Fruit fly (Drosophila melanogaster) whole organism, prepupa: ENCODE measurements around the gene CG14414.

Source experiments
- CG10631 ChIP-seq: fragments of 200-800 bp; sonication (Bioruptor generic); optimal IDR thresholded peaks from 2 replicates; lab custom pipeline; 2016; ENCODE audit warnings: missing biosample characterization, missing genetic modification characterization
- CG11294 ChIP-seq: fragments of 200-800 bp; sonication (Bioruptor generic); IDR thresholded peaks from 2 replicates; pipeline ENCODE4 v1.3.6; 2022; ENCODE audit warnings: missing biosample characterization, missing genetic modification characterization
- CG11762 ChIP-seq: fragments of 200-800 bp; sonication (Bioruptor generic); optimal IDR thresholded peaks from 3 replicates; lab custom pipeline; 2016; ENCODE audit warnings: missing biosample characterization, missing genetic modification characterization; ENCODE audit not compliant: insufficient read depth
- CG15336 ChIP-seq: fragments of 200-800 bp; sonication (Bioruptor generic); IDR thresholded peaks from 2 replicates; pipeline ENCODE4 v1.3.6; 2022; ENCODE audit warnings: missing biosample characterization, missing genetic modification characterization
- CG1621 ChIP-seq: fragments of 200-800 bp; sonication (Bioruptor generic); optimal IDR thresholded peaks from 3 replicates; lab custom pipeline; 2018; ENCODE audit warnings: missing biosample characterization, mild to moderate bottlenecking, missing genetic modification characterization
- CG16779 ChIP-seq: fragments of 200-800 bp; sonication (Bioruptor generic); optimal IDR thresholded peaks from 3 replicates; lab custom pipeline; 2017; ENCODE audit warnings: missing biosample characterization, mild to moderate bottlenecking, missing genetic modification characterization
- CG3032 ChIP-seq: fragments of 200-800 bp; optimal IDR thresholded peaks from 2 replicates; lab custom pipeline; 2019; ENCODE audit warnings: missing biosample characterization, mild to moderate bottlenecking, missing genetic modification characterization, moderate library complexity
- CG31627 ChIP-seq: fragments of 200-800 bp; sonication (Bioruptor generic); optimal IDR thresholded peaks from 3 replicates; lab custom pipeline; 2016; ENCODE audit warnings: missing biosample characterization, missing genetic modification characterization
- CG32006 ChIP-seq: fragments of 200-800 bp; sonication (Bioruptor generic); optimal IDR thresholded peaks from 3 replicates; lab custom pipeline; 2017; ENCODE audit warnings: missing biosample characterization, mild to moderate bottlenecking, missing genetic modification characterization
- CG34406 ChIP-seq: fragments of 200-800 bp; sonication (Bioruptor generic); optimal IDR thresholded peaks from 3 replicates; lab custom pipeline; 2016; ENCODE audit warnings: missing biosample characterization, missing genetic modification characterization
- CG3919 ChIP-seq: fragments of 200-800 bp; sonication (Bioruptor generic); optimal IDR thresholded peaks from 3 replicates; lab custom pipeline; 2016; ENCODE audit warnings: missing biosample characterization, missing genetic modification characterization
- CG6163 ChIP-seq: fragments of 200-800 bp; sonication (Bioruptor generic); IDR thresholded peaks from 3 replicates; pipeline ENCODE4 v1.3.6; 2022; ENCODE audit warnings: missing biosample characterization, missing genetic modification characterization
- CG6792 ChIP-seq: fragments of 200-800 bp; sonication (Bioruptor generic); optimal IDR thresholded peaks from 3 replicates; lab custom pipeline; 2016; ENCODE audit warnings: missing biosample characterization, missing genetic modification characterization
- Eip75B ChIP-seq: fragments of 200-800 bp; sonication (Bioruptor generic); optimal IDR thresholded peaks from 3 replicates; lab custom pipeline; 2016; ENCODE audit warnings: missing biosample characterization, missing genetic modification characterization
- Eip78C ChIP-seq: fragments of 200-800 bp; sonication (Bioruptor generic); peaks from one replicate; lab custom pipeline; 2016; ENCODE audit warnings: missing biosample characterization, missing genetic modification characterization
- Eip93F ChIP-seq: fragments of 200-800 bp; sonication (Bioruptor generic); optimal IDR thresholded peaks from 2 replicates; lab custom pipeline; 2016; ENCODE audit warnings: missing biosample characterization, mild to moderate bottlenecking, missing genetic modification characterization
- Ets21C ChIP-seq: fragments of 200-800 bp; sonication (Bioruptor generic); optimal IDR thresholded peaks from 3 replicates; lab custom pipeline; 2016; ENCODE audit warnings: missing biosample characterization, missing genetic modification characterization
- Ets96B ChIP-seq: fragments of 200-800 bp; optimal IDR thresholded peaks from 2 replicates; lab custom pipeline; 2019; ENCODE audit warnings: missing biosample characterization, mild to moderate bottlenecking, missing genetic modification characterization, moderate library complexity
- Hr39 ChIP-seq: fragments of 200-800 bp; sonication (Bioruptor generic); optimal IDR thresholded peaks from 2 replicates; lab custom pipeline; 2016; ENCODE audit warnings: missing biosample characterization, missing genetic modification characterization
- Lpt ChIP-seq: fragments of 200-800 bp; sonication (Bioruptor generic); optimal IDR thresholded peaks from 3 replicates; lab custom pipeline; 2016; ENCODE audit warnings: missing biosample characterization, missing genetic modification characterization
- Met ChIP-seq: fragments of 200-800 bp; sonication (Bioruptor generic); optimal IDR thresholded peaks from 3 replicates; lab custom pipeline; 2016; ENCODE audit warnings: missing biosample characterization, missing genetic modification characterization
- OdsH ChIP-seq: fragments of 200-800 bp; sonication (Bioruptor generic); optimal IDR thresholded peaks from 3 replicates; lab custom pipeline; 2016; ENCODE audit warnings: missing biosample characterization, missing genetic modification characterization
- Smox ChIP-seq: fragments of 200-800 bp; sonication (Bioruptor generic); optimal IDR thresholded peaks from 3 replicates; lab custom pipeline; 2016; ENCODE audit warnings: missing biosample characterization, missing genetic modification characterization
- Sox102F ChIP-seq: fragments of 200-800 bp; sonication (Bioruptor generic); optimal IDR thresholded peaks from 2 replicates; lab custom pipeline; 2016; ENCODE audit warnings: missing biosample characterization, mild to moderate bottlenecking, missing genetic modification characterization
- Sox14 ChIP-seq: fragments of 200-800 bp; sonication (Bioruptor generic); optimal IDR thresholded peaks from 3 replicates; lab custom pipeline; 2016; ENCODE audit warnings: missing biosample characterization, missing genetic modification characterization
- Sox15 ChIP-seq: fragments of 200-800 bp; sonication (Bioruptor generic); optimal IDR thresholded peaks from 3 replicates; lab custom pipeline; 2016; ENCODE audit warnings: missing biosample characterization, missing genetic modification characterization
- cyc ChIP-seq: fragments of 200-800 bp; sonication (Bioruptor generic); optimal IDR thresholded peaks from 3 replicates; lab custom pipeline; 2016; ENCODE audit warnings: missing biosample characterization, missing genetic modification characterization
- dac ChIP-seq: fragments of 200-800 bp; sonication (Bioruptor generic); optimal IDR thresholded peaks from 2 replicates; lab custom pipeline; 2017; ENCODE audit warnings: missing biosample characterization, mild to moderate bottlenecking, missing genetic modification characterization
- eg ChIP-seq: fragments of 200-800 bp; sonication (Bioruptor generic); IDR thresholded peaks from 3 replicates; pipeline ENCODE4 v1.3.6; 2022; ENCODE audit warnings: missing biosample characterization, missing genetic modification characterization
- esn ChIP-seq: fragments of 200-800 bp; sonication (Bioruptor generic); optimal IDR thresholded peaks from 2 replicates; lab custom pipeline; 2016; ENCODE audit warnings: missing biosample characterization, mild to moderate bottlenecking, missing genetic modification characterization, moderate library complexity
- fd59A ChIP-seq: fragments of 200-800 bp; sonication (Bioruptor generic); optimal IDR thresholded peaks from 2 replicates; lab custom pipeline; 2017; ENCODE audit warnings: missing biosample characterization, mild to moderate bottlenecking, missing genetic modification characterization, missing genetic modification reagents
- fd85E ChIP-seq: fragments of 200-800 bp; sonication (Bioruptor generic); optimal IDR thresholded peaks from 3 replicates; lab custom pipeline; 2016; ENCODE audit warnings: missing biosample characterization, missing genetic modification characterization
- lz ChIP-seq: fragments of 200-800 bp; sonication (Bioruptor generic); optimal IDR thresholded peaks from 3 replicates; lab custom pipeline; 2016; ENCODE audit warnings: missing biosample characterization, missing genetic modification characterization
- net ChIP-seq: fragments of 200-800 bp; sonication (Bioruptor generic); optimal IDR thresholded peaks from 3 replicates; lab custom pipeline; 2016; ENCODE audit warnings: missing biosample characterization, missing genetic modification characterization
- pdm3 ChIP-seq: fragments of 200-800 bp; sonication (Bioruptor generic); optimal IDR thresholded peaks from 3 replicates; lab custom pipeline; 2016; ENCODE audit warnings: missing biosample characterization, missing genetic modification characterization
- spab ChIP-seq: fragments of 200-800 bp; sonication (Bioruptor generic); optimal IDR thresholded peaks from 2 replicates; lab custom pipeline; 2017; ENCODE audit warnings: missing biosample characterization, mild to moderate bottlenecking, missing genetic modification characterization, missing genetic modification reagents
- svp ChIP-seq: fragments of 200-800 bp; sonication (Bioruptor generic); peaks from one replicate; lab custom pipeline; 2016; ENCODE audit warnings: missing biosample characterization, missing genetic modification characterization
- topi ChIP-seq: fragments of 200-800 bp; sonication (Bioruptor generic); optimal IDR thresholded peaks from 3 replicates; lab custom pipeline; 2016; ENCODE audit warnings: missing biosample characterization, missing genetic modification characterization

The CG14414 gene

dm6 chrX:14588996-14589621, 8.7 kb downstream of the CG14414 start:
- TF ChIP-seq dac (GFP tag; lab: Kevin White, UChicago) (no peak), Ets96B (no peak), cyc (GFP tag; lab: Kevin White, UChicago) (no peak), Eip93F (no peak), svp (GFP tag; lab: Kevin White, UChicago) (peak; percentile 18), CG15336 (GFP tag; lab: Robert Waterston, UW) (0 out of 2 replicates have a peak, but pooled peaks have one; percentile 18), CG11294 (GFP tag; lab: Robert Waterston, UW) (no peak), topi (GFP tag; lab: Kevin White, UChicago) (no peak)
- TF ChIP-seq, all 60 proteins: peak for 2

DNA sequence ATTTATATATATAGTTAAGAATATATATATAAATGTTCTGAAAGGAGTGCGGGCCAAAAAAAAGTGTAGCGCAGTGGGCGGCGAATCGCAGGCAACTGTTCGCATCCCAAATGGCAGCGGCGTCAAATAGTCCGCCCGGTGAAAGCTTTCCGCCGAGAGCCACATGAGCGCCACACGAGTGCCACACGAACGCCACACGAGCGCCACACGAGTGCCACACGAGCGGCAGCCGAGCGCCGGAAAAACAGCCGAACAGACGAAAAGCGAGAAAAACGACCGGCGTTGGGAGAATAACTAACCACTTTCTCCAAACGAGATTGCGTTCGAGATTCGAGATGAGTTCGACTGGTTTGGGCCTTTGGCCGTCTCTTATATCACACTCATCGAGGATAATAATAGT, 11.1 kb downstream of the CG14414 start:
- TF ChIP-seq net (GFP tag; lab: Kevin White, UChicago) (no peak), CG6163 (GFP tag; lab: Robert Waterston, UW) (0 out of 3 replicates have a peak, but pooled peaks have one; percentile 17), CG3032 (tag; lab: Kevin White, UChicago) (no peak), Eip75B (no peak)

DNA sequence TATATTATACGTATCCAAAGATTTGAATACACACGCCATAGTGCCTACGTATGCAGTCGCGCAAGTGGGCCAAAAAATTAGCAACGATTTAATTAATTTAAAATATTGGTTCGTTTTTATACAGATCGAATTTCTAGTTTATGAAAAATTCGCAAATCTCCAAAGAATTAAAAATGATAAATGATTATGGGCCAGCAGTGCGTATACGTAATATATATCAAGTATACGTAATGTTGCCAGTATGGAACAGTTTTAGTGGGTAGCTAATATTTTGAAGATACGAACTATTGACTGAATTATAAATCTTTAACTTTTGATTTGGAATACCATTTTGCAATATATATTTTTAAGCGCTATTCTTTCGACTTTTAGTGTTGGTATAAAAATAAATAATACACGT, 12.7 kb downstream of the CG14414 start:
- TF ChIP-seq eg = 0 out of 3 replicates have a peak, but pooled peaks have one; percentile 18
- no peak for TF ChIP-seq CG11762 (GFP tag; lab: Kevin White, UChicago)
- peak; percentile 7 for TF ChIP-seq Eip78C (GFP tag; lab: Kevin White, UChicago)
- TF ChIP-seq, all 60 proteins: peak for 2

dm6 chrX:14598706-14599105, 18.3 kb downstream of the CG14414 start:
- TF ChIP-seq CG1621 (tag; lab: Kevin White, UChicago) (no peak), Eip78C (GFP tag; lab: Kevin White, UChicago) (peak; percentile 15)

dm6 chrX:14599431-14599830, 19.0 kb downstream of the CG14414 start:
- no peak for TF ChIP-seq Eip75B

- TF ChIP-seq net (GFP tag; lab: Kevin White, UChicago) (no peak), spab (GFP tag; lab: Kevin White, UChicago) (no peak), Smox (GFP tag; lab: Kevin White, UChicago) (no peak)
Measured at dm6 chrX:14601922-14602321, 21.5 kb downstream of the CG14414 start.

DNA sequence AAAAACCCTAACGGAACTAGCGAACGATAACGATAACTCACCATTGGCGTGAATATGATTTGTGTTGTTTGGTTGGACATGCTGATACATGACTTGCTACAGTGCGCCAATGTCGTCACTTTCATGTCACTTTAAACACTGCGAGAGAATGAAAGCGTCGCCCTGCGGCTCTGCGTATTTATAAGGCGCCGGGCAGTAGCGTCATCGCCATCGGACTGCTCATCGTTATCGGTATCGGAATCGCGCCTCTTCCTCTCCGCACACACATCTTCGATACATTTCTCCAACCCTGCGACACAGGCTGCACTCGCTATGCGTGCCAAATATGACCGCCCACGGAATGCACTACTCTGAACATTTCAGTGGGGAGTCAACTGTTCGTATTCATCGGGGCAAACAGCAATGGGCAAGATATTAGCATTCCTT, 22.0 kb downstream of the CG14414 start, which contains the start of gene sbm:
Gene sbm (minus strand): TSS at position 160 of the 426 bp plus-strand sequence.
- TF ChIP-seq pdm3 (GFP tag; lab: Kevin White, UChicago) (peak; percentile 2), CG6792 (GFP tag; lab: Kevin White, UChicago) (no peak), Met (GFP tag; lab: Kevin White, UChicago) (peak; percentile 1), CG15336 (GFP tag; lab: Robert Waterston, UW) (no peak), Smox (GFP tag; lab: Kevin White, UChicago) (peak; percentile 2), fd59A (GFP tag; lab: Kevin White, UChicago) (no peak), cyc (GFP tag; lab: Kevin White, UChicago) (peak; percentile 26), eg (peak; percentile 60), esn (GFP tag; lab: Kevin White, UChicago) (peak; percentile 32), Lpt (GFP tag; lab: Kevin White, UChicago) (no peak), svp (GFP tag; lab: Kevin White, UChicago) (no peak), CG1621 (tag; lab: Kevin White, UChicago) (no peak), Ets21C (GFP tag; lab: Kevin White, UChicago) (no peak), fd85E (GFP tag; lab: Kevin White, UChicago) (no peak), CG3032 (tag; lab: Kevin White, UChicago) (no peak), CG6163 (GFP tag; lab: Robert Waterston, UW) (peak; percentile 49; the same call in 2 of the 3 replicates), OdsH (GFP tag; lab: Kevin White, UChicago) (peak; percentile 8), Sox102F (GFP tag; lab: Kevin White, UChicago) (no peak), lz (peak; percentile 9), Sox15 (GFP tag; lab: Kevin White, UChicago) (peak; percentile 8), net (GFP tag; lab: Kevin White, UChicago) (no peak), Hr39 (GFP tag; lab: Kevin White, UChicago) (peak; percentile 18), CG34406 (GFP tag; lab: Kevin White, UChicago) (no peak), CG10631 (GFP tag; lab: Kevin White, UChicago) (peak; percentile 0), CG3919 (GFP tag; lab: Kevin White, UChicago) (peak; percentile 12), CG31627 (GFP tag; lab: Kevin White, UChicago) (peak; percentile 23), Sox14 (GFP tag; lab: Kevin White, UChicago) (no peak), CG32006 (GFP tag; lab: Kevin White, UChicago) (peak; percentile 47), CG16779 (tag; lab: Kevin White, UChicago) (no peak), spab (GFP tag; lab: Kevin White, UChicago) (no peak), Eip78C (GFP tag; lab: Kevin White, UChicago) (peak; percentile 66)
